Fruit fly (Drosophila melanogaster) whole organism: ENCODE measurements around the gene btn.

ENCODE experiments used
- Dll ChIP-seq: fragments of >200 bp; optimal IDR thresholded peaks from 2 replicates; lab custom pipeline; 2017
- pan ChIP-seq: fragments of >200 bp; optimal IDR thresholded peaks from 2 replicates; lab custom pipeline; 2017
- psq ChIP-seq: fragments of >200 bp; optimal IDR thresholded peaks from 2 replicates; lab custom pipeline; 2017

DNA sequence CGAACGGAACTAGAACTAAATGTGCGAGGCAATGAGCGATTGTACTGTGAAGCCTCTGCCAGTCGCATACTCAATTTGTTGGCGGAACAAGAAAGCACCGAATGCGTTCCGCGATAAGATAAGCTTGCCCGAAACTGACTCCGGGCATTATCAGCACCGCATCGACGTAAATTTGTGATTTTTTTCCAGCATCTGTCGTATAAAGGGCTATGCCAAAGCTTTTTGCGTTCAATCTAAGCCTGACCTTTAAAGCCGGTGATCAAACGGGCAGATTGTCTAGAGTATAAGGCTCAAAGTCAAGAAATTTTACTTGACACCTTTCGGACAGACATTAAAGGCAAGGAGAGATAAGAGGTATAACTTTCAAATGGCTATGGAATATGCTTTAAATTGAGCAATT, 40.4 kb downstream of the btn start:
- TF ChIP-seq pan (no peak), Dll (lab: Kevin White, UChicago) (no peak), psq (no peak)
